Worm (Caenorhabditis elegans): ENCODE data around the gene arrd-24.

DNA sequence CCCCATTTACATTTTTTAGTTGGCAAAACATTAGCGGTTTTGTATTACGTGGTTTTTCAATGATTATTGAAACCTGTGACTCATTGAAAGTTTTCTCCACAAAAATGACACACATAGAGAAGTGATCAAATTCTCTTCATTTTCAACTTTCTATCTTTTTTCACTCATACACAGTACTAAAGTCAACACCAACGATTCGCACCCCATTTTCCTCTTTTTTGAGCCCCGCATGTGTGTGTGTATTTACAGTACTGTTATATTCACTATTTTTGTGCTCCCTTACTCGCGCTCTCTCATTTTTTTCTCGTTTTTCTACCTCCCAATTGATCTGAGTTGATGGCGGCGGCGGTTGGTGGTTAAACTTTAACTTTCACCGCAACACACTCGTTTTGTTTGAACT, 21.9 kb downstream of the arrd-24 start:
- TF ChIP-seq pha-4 (tag; optimal IDR thresholded peaks at IDR 0.05) (no peak), gmeb-2 (tag; optimal IDR thresholded peaks at IDR 0.05) (no peak), ama-1 (optimal IDR thresholded peaks at IDR 0.05) (no peak), ceh-9 (tag; optimal IDR thresholded peaks at IDR 0.05) (no peak), sox-4 (tag; optimal IDR thresholded peaks at IDR 0.05) (no peak), ceh-19 (GFP tag; optimal IDR thresholded peaks at IDR 0.05) (no peak), fkh-6 (tag; optimal IDR thresholded peaks at IDR 0.05) (no peak), hlh-30 (tag; optimal IDR thresholded peaks at IDR 0.05; ENCODE audit: insufficient read depth) (no peak), F13H6.1 (tag; optimal IDR thresholded peaks at IDR 0.05) (no peak), fax-1 (tag; optimal IDR thresholded peaks at IDR 0.05) (no peak), ahr-1 (tag; optimal IDR thresholded peaks at IDR 0.05) (no peak), rnt-1 (tag; optimal IDR thresholded peaks at IDR 0.05) (no peak)
